Fruit fly (Drosophila melanogaster): ENCODE data around the gene Xrcc2.
A peak's percentile ranks its signal among the peaks of the same experiment; 100 is the strongest.

dm6 chrX:18533308-18533707, 33.4 kb downstream of the Xrcc2 start:
- TF ChIP-seq CG16813 (GFP tag; IDR thresholded peaks at IDR 0.05; ENCODE audit: partially characterized antibody) = no peak
- no peak for TF ChIP-seq Dfd (GFP tag; optimal IDR thresholded peaks at IDR 0.05)
- TF ChIP-seq CG2712 (tag; optimal IDR thresholded peaks at IDR 0.05) = peak; percentile 53
- no peak for TF ChIP-seq Ada2b (GFP tag; IDR thresholded peaks at IDR 0.05)
- no peak for TF ChIP-seq tup (GFP tag; optimal IDR thresholded peaks at IDR 0.05)
- TF ChIP-seq luna (GFP tag; optimal IDR thresholded peaks at IDR 0.05) = no peak
- no peak for TF ChIP-seq CG9215 (GFP tag; IDR thresholded peaks at IDR 0.05)
- TF ChIP-seq Six4 (GFP tag; optimal IDR thresholded peaks at IDR 0.05) = no peak
- TF ChIP-seq emc (GFP tag; optimal IDR thresholded peaks at IDR 0.05) = no peak

All from whole organism, embryonic.